Fruit fly (Drosophila melanogaster): ENCODE results near the gene shop.
A peak's percentile ranks its signal among the peaks of the same experiment; 100 is the strongest.

dm6 chrX:18834399-18834798, 14.0 kb downstream of the shop start:
- TF ChIP-seq D1 (tag; optimal IDR thresholded peaks at IDR 0.05) (no peak), fd96Ca (GFP tag; IDR thresholded peaks at IDR 0.05) (0 out of 3 replicates have a peak, but pooled peaks have one; percentile 40), CG14655 (GFP tag; optimal IDR thresholded peaks at IDR 0.05) (peak; percentile 23), CG12605 (GFP tag; IDR thresholded peaks at IDR 0.05) (no peak), rn (GFP tag; IDR thresholded peaks at IDR 0.05) (0 out of 2 replicates have a peak, but pooled peaks have one; percentile 19), CG4496 (GFP tag; IDR thresholded peaks at IDR 0.05) (peak; percentile 65; the same call in 2 of the 3 replicates), CG13204 (GFP tag; optimal IDR thresholded peaks at IDR 0.05) (no peak), gl (tag; optimal IDR thresholded peaks at IDR 0.05) (no peak), CG10348 (GFP tag; IDR thresholded peaks at IDR 0.05) (no peak), CG17806 (tag; optimal IDR thresholded peaks at IDR 0.05) (peak; percentile 60)

All from whole organism, pupa.